Fruit fly (Drosophila melanogaster) whole organism, wandering third instar larva: ENCODE results near the gene RPA3.

ENCODE experiments used
- Hnf4 ChIP-seq: fragments of 200-800 bp; sonication (Bioruptor generic); optimal IDR thresholded peaks from 2 replicates; lab custom pipeline; 2016; ENCODE audit warnings: missing biosample characterization, mild to moderate bottlenecking, missing genetic modification characterization
- Myc ChIP-seq: fragments of >200 bp; optimal IDR thresholded peaks from 2 replicates; lab custom pipeline; 2017
- OdsH ChIP-seq: fragments of 200-800 bp; sonication (Bioruptor generic); optimal IDR thresholded peaks from 2 replicates; lab custom pipeline; 2016; ENCODE audit warnings: missing biosample characterization, mild to moderate bottlenecking, missing genetic modification characterization
- br ChIP-seq: fragments of 200-800 bp; sonication (Bioruptor generic); optimal IDR thresholded peaks from 2 replicates; lab custom pipeline; 2016; ENCODE audit warnings: missing biosample characterization, missing genetic modification characterization
- h ChIP-seq: fragments of 200-800 bp; sonication (Bioruptor generic); optimal IDR thresholded peaks from 3 replicates; lab custom pipeline; 2016; ENCODE audit warnings: missing biosample characterization, mild to moderate bottlenecking, missing genetic modification characterization

DNA sequence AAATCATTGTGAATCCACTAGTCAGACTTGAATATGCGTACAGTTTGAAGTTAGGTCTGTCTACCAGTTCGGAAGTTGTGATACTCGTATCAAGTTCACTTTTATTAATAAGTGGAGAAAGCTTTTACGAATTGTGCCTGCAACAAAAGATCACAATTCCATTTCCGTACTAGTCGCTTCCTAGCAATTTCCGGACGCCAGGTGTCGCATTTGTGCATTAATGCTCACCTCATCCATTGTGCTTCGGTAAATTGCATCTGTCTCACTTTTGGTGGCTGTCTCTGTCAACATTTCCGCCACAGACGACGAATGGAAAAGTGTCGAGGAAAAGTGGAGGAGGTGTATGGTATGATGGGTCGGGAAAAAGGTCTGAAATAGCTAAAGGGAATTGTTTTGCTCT lies 27.6 kb upstream of the RPA3 start:
- TF ChIP-seq Hnf4 (GFP tag; lab: Kevin White, UChicago) (no peak), h (GFP tag; lab: Kevin White, UChicago) (no peak), OdsH (GFP tag; lab: Kevin White, UChicago) (no peak), br (GFP tag; lab: Kevin White, UChicago) (no peak), Myc (no peak)
